Worm (Caenorhabditis elegans): ENCODE data around the gene F25G6.1.

Gene F25G6.1

ce11 chrV:8565075-8565474 is 9.8 kb upstream of the F25G6.1 start, which contains the start of gene F25G6.8:
Gene F25G6.8, minus strand, starts transcription at chrV:8565175.
- TF ChIP-seq fos-1 (tag; optimal IDR thresholded peaks at IDR 0.05) (no peak), nhr-21 (tag; optimal IDR thresholded peaks at IDR 0.05) (no peak)

- TF ChIP-seq ama-1 (optimal IDR thresholded peaks at IDR 0.05), result no peak
- no peak for TF ChIP-seq nhr-129 (tag; optimal IDR thresholded peaks at IDR 0.05)
- no peak for TF ChIP-seq lin-13 (GFP tag; optimal IDR thresholded peaks at IDR 0.05)
- TF ChIP-seq unc-55 (GFP tag; optimal IDR thresholded peaks at IDR 0.05), result no peak
- no peak for TF ChIP-seq nhr-21 (tag; optimal IDR thresholded peaks at IDR 0.05)
- TF ChIP-seq ceh-16 (tag; optimal IDR thresholded peaks at IDR 0.05), result no peak
- TF ChIP-seq lin-11 (tag; optimal IDR thresholded peaks at IDR 0.05), result no peak
- no peak for TF ChIP-seq F13H6.1 (tag; optimal IDR thresholded peaks at IDR 0.05)
- no peak for TF ChIP-seq alr-1 (tag; optimal IDR thresholded peaks at IDR 0.05)
- TF ChIP-seq elt-3 (tag; optimal IDR thresholded peaks at IDR 0.05), result no peak
- no peak for TF ChIP-seq nhr-6 (tag; optimal IDR thresholded peaks at IDR 0.05)
- TF ChIP-seq sma-3 (GFP tag; optimal IDR thresholded peaks at IDR 0.05), result no peak
- no peak for TF ChIP-seq ztf-4 (tag; optimal IDR thresholded peaks at IDR 0.05)
- TF ChIP-seq nhr-25 (tag; optimal IDR thresholded peaks at IDR 0.05), result no peak
- no peak for TF ChIP-seq nhr-10 (tag; optimal IDR thresholded peaks at IDR 0.05)
- TF ChIP-seq zag-1 (tag; optimal IDR thresholded peaks at IDR 0.05), result no peak
- no peak for TF ChIP-seq mdl-1 (tag; optimal IDR thresholded peaks at IDR 0.05)
- TF ChIP-seq sem-4 (tag; optimal IDR thresholded peaks at IDR 0.05), result no peak
- TF ChIP-seq ceh-82 (tag; optimal IDR thresholded peaks at IDR 0.05), result no peak
Observed at ce11 chrV:8569172-8569571, 5.7 kb upstream of the F25G6.1 start.

ce11 chrV:8569841-8570361 is 5.0 kb upstream of the F25G6.1 start, which contains the start of the genes F25G6.9 and symk-1:
Gene F25G6.9, minus strand, starts transcription at chrV:8570000.
Gene symk-1, plus strand, starts transcription at chrV:8570311.
- TF ChIP-seq snpc-4 (tag; optimal IDR thresholded peaks at IDR 0.05) (peak; percentile 37), alr-1 (tag; optimal IDR thresholded peaks at IDR 0.05) (no peak), mab-5 (tag; optimal IDR thresholded peaks at IDR 0.05) (peak; percentile 45), unc-55 (GFP tag; optimal IDR thresholded peaks at IDR 0.05) (peak; percentile 77), sma-9 (GFP tag; optimal IDR thresholded peaks at IDR 0.05) (peak; percentile 68), sma-9 (tag; optimal IDR thresholded peaks at IDR 0.05) (no peak), fos-1 (tag; optimal IDR thresholded peaks at IDR 0.05) (peak; percentile 18), egl-27 (tag; optimal IDR thresholded peaks at IDR 0.05) (no peak), lsy-2 (tag; optimal IDR thresholded peaks at IDR 0.05) (peak; percentile 66 to 81), nhr-21 (tag; optimal IDR thresholded peaks at IDR 0.05) (peak; percentile 46), lin-39 (tag; optimal IDR thresholded peaks at IDR 0.05) (no peak), nhr-11 (tag; optimal IDR thresholded peaks at IDR 0.05) (no peak), F13H6.1 (tag; optimal IDR thresholded peaks at IDR 0.05) (peak; percentile 51), crh-2 (tag; optimal IDR thresholded peaks at IDR 0.05) (peak; percentile 63), nhr-129 (tag; optimal IDR thresholded peaks at IDR 0.05) (peak; percentile 20), sma-3 (GFP tag; optimal IDR thresholded peaks at IDR 0.05) (peak; percentile 46), nhr-77 (tag; optimal IDR thresholded peaks at IDR 0.05) (peak; percentile 4), gmeb-1 (tag; optimal IDR thresholded peaks at IDR 0.05) (peak; percentile 82), lin-11 (tag; optimal IDR thresholded peaks at IDR 0.05) (peak; percentile 41), C34F6.9 (tag; optimal IDR thresholded peaks at IDR 0.05) (no peak), lin-13 (GFP tag; optimal IDR thresholded peaks at IDR 0.05) (peak; percentile 36), ceh-82 (tag; optimal IDR thresholded peaks at IDR 0.05) (no peak), R02D3.7 (tag; optimal IDR thresholded peaks at IDR 0.05) (peak; percentile 33), ztf-11 (tag; optimal IDR thresholded peaks at IDR 0.05) (no peak), unc-62 (GFP tag; optimal IDR thresholded peaks at IDR 0.05) (no peak), skn-1 (tag; optimal IDR thresholded peaks at IDR 0.05) (no peak)

ce11 chrV:8580961-8581360 is 6.1 kb downstream of the F25G6.1 start, which contains the start of gene C10B5.1:
Gene C10B5.1, plus strand, starts transcription at chrV:8581261.
- TF ChIP-seq lsy-2 (tag; optimal IDR thresholded peaks at IDR 0.05) (no peak), mdl-1 (tag; optimal IDR thresholded peaks at IDR 0.05) (no peak), elt-3 (tag; optimal IDR thresholded peaks at IDR 0.05) (no peak), nhr-12 (tag; optimal IDR thresholded peaks at IDR 0.05) (no peak), snpc-4 (tag; optimal IDR thresholded peaks at IDR 0.05) (no peak), nhr-23 (tag; optimal IDR thresholded peaks at IDR 0.05) (no peak), aly-2 (tag; optimal IDR thresholded peaks at IDR 0.05) (no peak)
